Fruit fly (Drosophila melanogaster) whole organism, embryonic: ENCODE data around the gene CG32161.
A peak's percentile ranks its signal among the peaks of the same experiment; 100 is the strongest.

Experiments
- Awh ChIP-seq: fragments of 200-800 bp; sonication (Bioruptor generic); IDR thresholded peaks from 2 replicates; pipeline ENCODE4, ENCODE4 v1.3.6; 2022; ENCODE audit warnings: missing biosample characterization, missing genetic modification characterization
- CG10267 ChIP-seq: fragments of 200-800 bp; sonication (Bioruptor generic); optimal IDR thresholded peaks from 2 replicates; lab custom pipeline; 2018; ENCODE audit warnings: missing biosample characterization, mild to moderate bottlenecking, missing genetic modification characterization, moderate library complexity
- CG10321 ChIP-seq: fragments of 200-800 bp; sonication (Bioruptor generic); IDR thresholded peaks from 2 replicates; pipeline ENCODE4 v1.3.6; 2022; ENCODE audit warnings: missing biosample characterization, missing genetic modification characterization
- CG10979 ChIP-seq: fragments of 200-800 bp; sonication (Bioruptor generic); optimal IDR thresholded peaks from 2 replicates; lab custom pipeline; 2018; ENCODE audit warnings: missing biosample characterization, mild to moderate bottlenecking, missing genetic modification characterization, moderate library complexity
- CG11093 ChIP-seq: fragments of 200-800 bp; sonication (Bioruptor generic); IDR thresholded peaks from 3 replicates; pipeline ENCODE4 v1.3.6; 2022; ENCODE audit warnings: missing biosample characterization, missing genetic modification characterization
- CG11696 ChIP-seq: fragments of 200-800 bp; sonication (Bioruptor generic); IDR thresholded peaks from 2 replicates; pipeline ENCODE4 v1.3.6; 2022; ENCODE audit warnings: missing biosample characterization, missing genetic modification characterization
- CG1233 ChIP-seq: fragments of 200-800 bp; sonication (Bioruptor generic); optimal IDR thresholded peaks from 4 replicates; lab custom pipeline; 2018; ENCODE audit warnings: missing biosample characterization, mild to moderate bottlenecking, missing genetic modification characterization
- CG12391 ChIP-seq: fragments of 200-800 bp; sonication (Bioruptor generic); optimal IDR thresholded peaks from 3 replicates; lab custom pipeline; 2018; ENCODE audit warnings: missing biosample characterization, mild to moderate bottlenecking, missing genetic modification characterization, moderate library complexity
- CG13296 ChIP-seq: fragments of 200-800 bp; sonication (Bioruptor generic); optimal IDR thresholded peaks from 3 replicates; lab custom pipeline; 2018; ENCODE audit warnings: missing biosample characterization, mild to moderate bottlenecking, missing genetic modification characterization
- CG13894 ChIP-seq: fragments of 200-800 bp; sonication (Bioruptor generic); optimal IDR thresholded peaks from 3 replicates; lab custom pipeline; 2018; ENCODE audit warnings: missing biosample characterization, mild to moderate bottlenecking, missing genetic modification characterization, moderate library complexity
- CG30020 ChIP-seq: fragments of 200-800 bp; optimal IDR thresholded peaks from 2 replicates; lab custom pipeline; 2019; ENCODE audit warnings: missing biosample characterization, mild to moderate bottlenecking, missing genetic modification characterization, moderate library complexity
- CG30403 ChIP-seq: fragments of 200-800 bp; sonication (Bioruptor generic); optimal IDR thresholded peaks from 3 replicates; lab custom pipeline; 2016; ENCODE audit warnings: missing biosample characterization, missing genetic modification characterization
- CG34422 ChIP-seq: fragments of 200-800 bp; sonication (Bioruptor generic); IDR thresholded peaks from 3 replicates; pipeline ENCODE4 v1.3.6; 2022; ENCODE audit warnings: missing biosample characterization, missing genetic modification characterization
- CG7372 ChIP-seq: fragments of 200-800 bp; sonication (Bioruptor generic); IDR thresholded peaks from 2 replicates; pipeline ENCODE4 v1.3.6; 2022; ENCODE audit warnings: missing biosample characterization, missing genetic modification characterization
- CG7745 ChIP-seq: fragments of 200-800 bp; sonication (Bioruptor generic); optimal IDR thresholded peaks from 2 replicates; lab custom pipeline; 2018; ENCODE audit warnings: missing biosample characterization, mild to moderate bottlenecking, missing genetic modification characterization, moderate library complexity
- CG9215 ChIP-seq: fragments of 200-800 bp; sonication (Bioruptor generic); IDR thresholded peaks from 2 replicates; pipeline ENCODE4 v1.3.6; 2022; ENCODE audit warnings: missing biosample characterization, missing genetic modification characterization
- CG9876 ChIP-seq: fragments of 200-800 bp; sonication (Bioruptor generic); optimal IDR thresholded peaks from 2 replicates; lab custom pipeline; 2016; ENCODE audit warnings: missing biosample characterization, missing genetic modification characterization
- CG9932 ChIP-seq: fragments of 200-800 bp; sonication (Bioruptor generic); IDR thresholded peaks from 2 replicates; pipeline ENCODE4 v1.3.6; 2022; ENCODE audit warnings: missing biosample characterization, missing genetic modification characterization
- Dll ChIP-seq: fragments of 200-800 bp; sonication (Bioruptor generic); IDR thresholded peaks from 4 replicates; pipeline ENCODE4 v1.3.6; 2022; ENCODE audit warnings: missing biosample characterization, missing genetic modification characterization; ENCODE audit not compliant: partially characterized antibody
- E2f1 ChIP-seq: fragments of 200-800 bp; sonication (Bioruptor generic); IDR thresholded peaks from 2 replicates; pipeline ENCODE4 v1.3.6; 2022; ENCODE audit warnings: missing biosample characterization, missing genetic modification characterization
- Elba2 ChIP-seq: fragments of 200-800 bp; sonication (Bioruptor generic); optimal IDR thresholded peaks from 3 replicates; lab custom pipeline; 2016; ENCODE audit warnings: missing biosample characterization, missing genetic modification characterization
- H2.0 ChIP-seq: fragments of 200-800 bp; sonication (Bioruptor generic); IDR thresholded peaks from 2 replicates; pipeline ENCODE4 v1.3.6; 2022; ENCODE audit warnings: missing biosample characterization, missing genetic modification characterization
- HLH3B ChIP-seq: fragments of 200-800 bp; sonication (Bioruptor generic); IDR thresholded peaks from 2 replicates; pipeline ENCODE4 v1.3.6; 2022; ENCODE audit warnings: missing biosample characterization, missing genetic modification characterization
- HLH54F ChIP-seq: fragments of 200-800 bp; sonication (Bioruptor generic); optimal IDR thresholded peaks from 3 replicates; lab custom pipeline; 2016; ENCODE audit warnings: missing biosample characterization, missing genetic modification characterization
- Oli ChIP-seq: fragments of 200-800 bp; sonication (Bioruptor generic); optimal IDR thresholded peaks from 2 replicates; lab custom pipeline; 2018; ENCODE audit warnings: missing biosample characterization, mild to moderate bottlenecking, missing genetic modification characterization, moderate library complexity
- Side ChIP-seq: fragments of 200-800 bp; sonication (Bioruptor generic); optimal IDR thresholded peaks from 2 replicates; lab custom pipeline; 2016; ENCODE audit warnings: missing biosample characterization, missing genetic modification characterization
- Ssrp ChIP-seq: fragments of 200-800 bp; sonication (Bioruptor generic); optimal IDR thresholded peaks from 2 replicates; lab custom pipeline; 2018; ENCODE audit warnings: missing biosample characterization, mild to moderate bottlenecking, missing genetic modification characterization, moderate library complexity
- YL-1 ChIP-seq: fragments of 200-800 bp; sonication (Bioruptor generic); optimal IDR thresholded peaks from 3 replicates; lab custom pipeline; 2017; ENCODE audit warnings: missing biosample characterization, mild to moderate bottlenecking, missing genetic modification characterization
- amos ChIP-seq: fragments of 200-800 bp; sonication (Bioruptor generic); IDR thresholded peaks from 2 replicates; pipeline ENCODE4 v1.3.6; 2022; ENCODE audit warnings: missing biosample characterization, missing genetic modification characterization; ENCODE audit not compliant: partially characterized antibody
- az2 ChIP-seq: fragments of 200-800 bp; sonication (Bioruptor generic); optimal IDR thresholded peaks from 3 replicates; lab custom pipeline; 2016; ENCODE audit warnings: missing biosample characterization, missing genetic modification characterization
- bcd ChIP-seq: fragments of 200-800 bp; sonication (Bioruptor generic); optimal IDR thresholded peaks from 2 replicates; lab custom pipeline; 2017; ENCODE audit warnings: missing biosample characterization, mild to moderate bottlenecking, missing genetic modification characterization
- cg ChIP-seq: fragments of 200-800 bp; sonication (Bioruptor generic); optimal IDR thresholded peaks from 3 replicates; lab custom pipeline; 2019; ENCODE audit warnings: missing biosample characterization, mild to moderate bottlenecking, missing genetic modification characterization, moderate library complexity
- dati ChIP-seq: fragments of 200-800 bp; sonication (Bioruptor generic); IDR thresholded peaks from 2 replicates; pipeline ENCODE4 v1.3.6; 2022; ENCODE audit warnings: missing biosample characterization, missing genetic modification characterization
- emc ChIP-seq: fragments of 200-800 bp; sonication (Bioruptor generic); optimal IDR thresholded peaks from 2 replicates; lab custom pipeline; 2016; ENCODE audit warnings: missing biosample characterization, missing genetic modification characterization
- ems ChIP-seq: fragments of 200-800 bp; sonication (Bioruptor generic); optimal IDR thresholded peaks from 3 replicates; lab custom pipeline; 2016; ENCODE audit warnings: missing biosample characterization, missing genetic modification characterization
- eve ChIP-seq, 2 experiments: fragments of >200 bp; optimal IDR thresholded peaks; 2 replicates each; lab custom pipeline; 2017; ENCODE audit warnings: missing biosample characterization in 2 of 2, missing genetic modification characterization in 2 of 2
- gcm ChIP-seq: fragments of 200-800 bp; sonication (Bioruptor generic); optimal IDR thresholded peaks from 2 replicates; lab custom pipeline; 2019; ENCODE audit warnings: missing biosample characterization, mild to moderate bottlenecking, missing genetic modification characterization, moderate library complexity
- gfzf ChIP-seq: fragments of 200-800 bp; sonication (Bioruptor generic); optimal IDR thresholded peaks from 2 replicates; lab custom pipeline; 2016; ENCODE audit warnings: missing biosample characterization, mild to moderate bottlenecking, missing genetic modification characterization, moderate library complexity
- gsb-n ChIP-seq: fragments of 200-800 bp; sonication (Bioruptor generic); optimal IDR thresholded peaks from 3 replicates; lab custom pipeline; 2018; ENCODE audit warnings: missing biosample characterization, mild to moderate bottlenecking, missing genetic modification characterization
- hb ChIP-seq: fragments of 200-800 bp; sonication (Bioruptor generic); IDR thresholded peaks from 3 replicates; pipeline ENCODE4 v1.3.6; 2022; ENCODE audit warnings: missing biosample characterization, missing genetic modification characterization; ENCODE audit not compliant: partially characterized antibody
- jumu ChIP-seq: fragments of 200-800 bp; sonication (Bioruptor generic); optimal IDR thresholded peaks from 3 replicates; lab custom pipeline; 2016; ENCODE audit warnings: missing biosample characterization, missing genetic modification characterization
- mld ChIP-seq: fragments of 200-800 bp; sonication (Bioruptor generic); IDR thresholded peaks from 3 replicates; pipeline ENCODE4 v1.3.6; 2022; ENCODE audit warnings: missing biosample characterization, missing genetic modification characterization; ENCODE audit not compliant: partially characterized antibody
- oc ChIP-seq: fragments of 200-800 bp; sonication (Bioruptor generic); optimal IDR thresholded peaks from 2 replicates; lab custom pipeline; 2018; ENCODE audit warnings: missing biosample characterization, mild to moderate bottlenecking, missing genetic modification characterization, moderate library complexity
- peb ChIP-seq: fragments of 200-800 bp; sonication (Bioruptor generic); IDR thresholded peaks from 2 replicates; pipeline ENCODE4 v1.3.6; 2022; ENCODE audit warnings: missing biosample characterization, missing genetic modification characterization
- repo ChIP-seq: fragments of 200-800 bp; sonication (Bioruptor generic); optimal IDR thresholded peaks from 2 replicates; lab custom pipeline; 2016; ENCODE audit warnings: missing biosample characterization, missing genetic modification characterization
- seq ChIP-seq: fragments of 200-800 bp; sonication (Bioruptor generic); IDR thresholded peaks from 2 replicates; pipeline ENCODE4 v1.3.6; 2022; ENCODE audit warnings: missing biosample characterization, missing genetic modification characterization
- toy ChIP-seq: fragments of 200-800 bp; sonication (Bioruptor generic); IDR thresholded peaks from 2 replicates; pipeline ENCODE4 v1.3.6; 2022; ENCODE audit warnings: missing biosample characterization, missing genetic modification characterization
- trem ChIP-seq: fragments of 200-800 bp; optimal IDR thresholded peaks from 3 replicates; lab custom pipeline; 2019; ENCODE audit warnings: missing biosample characterization, mild to moderate bottlenecking, missing genetic modification characterization, moderate library complexity
- tup ChIP-seq: fragments of 200-800 bp; sonication (Bioruptor generic); optimal IDR thresholded peaks from 2 replicates; lab custom pipeline; 2016; ENCODE audit warnings: missing biosample characterization, mild to moderate bottlenecking, missing genetic modification characterization, moderate library complexity
- z ChIP-seq: fragments of 200-800 bp; sonication (Bioruptor generic); IDR thresholded peaks from 3 replicates; pipeline ENCODE4 v1.3.6; 2022; ENCODE audit warnings: missing biosample characterization, missing genetic modification characterization
- zen ChIP-seq: fragments of 200-800 bp; sonication (Bioruptor generic); optimal IDR thresholded peaks from 3 replicates; lab custom pipeline; 2018; ENCODE audit warnings: missing biosample characterization, mild to moderate bottlenecking, missing genetic modification characterization, moderate library complexity
- zfh1 ChIP-seq: fragments of 200-800 bp; sonication (Bioruptor generic); IDR thresholded peaks from 3 replicates; pipeline ENCODE4 v1.3.6; 2022; ENCODE audit warnings: missing biosample characterization, missing genetic modification characterization

CG32161 gene

DNA sequence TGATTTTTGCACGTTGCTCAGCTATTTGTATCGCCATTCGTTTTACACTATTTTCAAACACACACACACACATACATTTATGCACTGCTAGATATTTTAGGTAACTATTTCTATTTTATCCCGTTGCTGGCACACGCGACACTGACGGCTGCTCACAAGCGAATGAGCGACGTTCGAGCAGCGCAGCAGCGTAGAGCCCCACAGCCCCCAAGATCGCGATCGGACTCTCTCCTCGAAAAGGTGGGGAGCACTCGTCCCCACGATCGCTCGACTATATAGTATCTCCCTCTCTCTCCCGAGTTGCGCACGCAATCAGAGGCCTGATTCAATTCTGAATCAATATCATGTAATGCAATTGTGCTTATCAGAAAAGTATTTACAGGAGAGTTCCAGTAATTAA is 46.0 kb upstream of the CG32161 start (continued):
- no peak for TF ChIP-seq CG30020
- TF ChIP-seq CG10979, result no peak
- TF ChIP-seq peb (GFP tag; lab: Robert Waterston, UW), result no peak
- no peak for TF ChIP-seq gfzf (GFP tag; lab: Kevin White, UChicago)
- no peak for TF ChIP-seq CG12391 (tag; lab: Kevin White, UChicago)
- TF ChIP-seq YL-1 (GFP tag; lab: Kevin White, UChicago), result no peak
- TF ChIP-seq ems (GFP tag; lab: Kevin White, UChicago), result no peak
- no peak for TF ChIP-seq gcm (GFP tag; lab: Kevin White, UChicago)
- no peak for TF ChIP-seq z (GFP tag; lab: Robert Waterston, UW)
- TF ChIP-seq eve (GFP tag; optimal IDR thresholded peaks at IDR 0.05; lab: Kevin White, UChicago), result no peak
- TF ChIP-seq amos (GFP tag; lab: Robert Waterston, UW), result peak; percentile 26; the same call in 1 of the 2 replicates
- TF ChIP-seq CG10321 (GFP tag; lab: Robert Waterston, UW), result no peak
- no peak for TF ChIP-seq CG13296 (GFP tag; lab: Kevin White, UChicago)
- TF ChIP-seq CG7745 (tag; lab: Kevin White, UChicago), result no peak
- TF ChIP-seq Ssrp (tag; lab: Kevin White, UChicago), result no peak
- TF ChIP-seq Awh (GFP tag; lab: Robert Waterston, UW), result peak; percentile 33; the same call in 1 of the 2 replicates
- no peak for TF ChIP-seq CG7372 (GFP tag; lab: Robert Waterston, UW)
- TF ChIP-seq CG13894 (tag; lab: Kevin White, UChicago), result peak; percentile 3
- TF ChIP-seq CG9876 (GFP tag; lab: Kevin White, UChicago), result no peak
- no peak for TF ChIP-seq repo (GFP tag; lab: Kevin White, UChicago)
- TF ChIP-seq dati, result no peak
- no peak for TF ChIP-seq toy
- no peak for TF ChIP-seq az2 (GFP tag; lab: Kevin White, UChicago)
- TF ChIP-seq CG9215, result no peak
- no peak for TF ChIP-seq mld (GFP tag; lab: Robert Waterston, UW)
- peak; percentile 37 for TF ChIP-seq cg (GFP tag; lab: Kevin White, UChicago)
- TF ChIP-seq Dll (GFP tag; lab: Robert Waterston, UW), result no peak
- no peak for TF ChIP-seq jumu (GFP tag; lab: Kevin White, UChicago)
- no peak for TF ChIP-seq CG30403 (GFP tag; lab: Kevin White, UChicago)
- TF ChIP-seq gsb-n (tag; lab: Kevin White, UChicago), result no peak
- TF ChIP-seq seq (GFP tag; lab: Robert Waterston, UW), result no peak
- no peak for TF ChIP-seq oc (tag; lab: Kevin White, UChicago)
- TF ChIP-seq zfh1 (GFP tag; lab: Robert Waterston, UW), result no peak
- no peak for TF ChIP-seq H2.0 (GFP tag; lab: Robert Waterston, UW)
- TF ChIP-seq hb, result no peak
- TF ChIP-seq Elba2 (GFP tag; lab: Kevin White, UChicago), result no peak
- TF ChIP-seq CG11696 (GFP tag; lab: Robert Waterston, UW), result no peak
- no peak for TF ChIP-seq Side
- no peak for TF ChIP-seq trem (tag; lab: Kevin White, UChicago)
- TF ChIP-seq HLH54F (GFP tag; lab: Kevin White, UChicago), result no peak
- TF ChIP-seq CG9932 (GFP tag; lab: Robert Waterston, UW), result no peak
- no peak for TF ChIP-seq CG11093
- TF ChIP-seq bcd (GFP tag; lab: Kevin White, UChicago), result no peak
- no peak for TF ChIP-seq tup (GFP tag; lab: Kevin White, UChicago)
- TF ChIP-seq CG10267, result no peak
- TF ChIP-seq zen (tag; lab: Kevin White, UChicago), result no peak
- TF ChIP-seq E2f1, result no peak
- no peak for TF ChIP-seq CG34422
- no peak for TF ChIP-seq HLH3B (GFP tag; lab: Robert Waterston, UW)
- TF ChIP-seq Oli (tag; lab: Kevin White, UChicago), result no peak
- TF ChIP-seq CG1233 (GFP tag; lab: Kevin White, UChicago), result peak; percentile 11
- no peak for TF ChIP-seq emc (GFP tag; lab: Kevin White, UChicago)
